Worm (Caenorhabditis elegans) whole organism, early embryonic: Measurements from ENCODE around the gene C14E2.4.

Source experiments
- B0310.2 ChIP-seq: sonication (generic microtip); optimal IDR thresholded peaks from 2 replicates; lab custom pipeline; 2016; ENCODE audit warnings: mild to moderate bottlenecking, missing genetic modification characterization, missing compliant biosample characterization
- F13C5.2 ChIP-seq: sonication (generic microtip); optimal IDR thresholded peaks from 2 replicates; lab custom pipeline; 2017; ENCODE audit warnings: mild to moderate bottlenecking, missing genetic modification characterization, inconsistent platforms, missing compliant biosample characterization
- aly-1 ChIP-seq: sonication (generic microtip); optimal IDR thresholded peaks from 2 replicates; lab custom pipeline; 2016; ENCODE audit warnings: missing genetic modification characterization, missing compliant biosample characterization
- ama-1 ChIP-seq: fragments of 150-350 bp; optimal IDR thresholded peaks from 2 replicates; lab custom pipeline; 2014
- ceh-13 ChIP-seq: fragments of 200-800 bp; sonication (Bioruptor generic); optimal IDR thresholded peaks from 2 replicates; lab custom pipeline; 2018; ENCODE audit warnings: mild to moderate bottlenecking, missing genetic modification characterization, missing compliant biosample characterization
- ceh-36 ChIP-seq: sonication (generic microtip); optimal IDR thresholded peaks from 2 replicates; lab custom pipeline; 2016; ENCODE audit warnings: missing genetic modification characterization, inconsistent platforms, missing compliant biosample characterization
- ets-7 ChIP-seq: sonication (generic microtip); optimal IDR thresholded peaks from 2 replicates; lab custom pipeline; 2016; ENCODE audit warnings: missing genotype, missing genetic modification characterization, missing compliant biosample characterization
- flt-1 ChIP-seq: fragments of 200-800 bp; sonication (Bioruptor generic); IDR thresholded peaks from 2 replicates; pipeline ENCODE4 v1.3.6; 2022; ENCODE audit warnings: missing genetic modification characterization, missing compliant biosample characterization
- hmbx-1 ChIP-seq: sonication (generic microtip); optimal IDR thresholded peaks from 2 replicates; lab custom pipeline; 2016; ENCODE audit warnings: mild to moderate bottlenecking, missing genetic modification characterization, missing compliant biosample characterization
- hmg-4 ChIP-seq: fragments of 200-800 bp; sonication (Bioruptor generic); optimal IDR thresholded peaks from 2 replicates; lab custom pipeline; 2018; ENCODE audit warnings: mild to moderate bottlenecking, missing genetic modification characterization, missing compliant biosample characterization
- hnd-1 ChIP-seq: sonication (generic microtip); optimal IDR thresholded peaks from 2 replicates; lab custom pipeline; 2016; ENCODE audit warnings: missing genetic modification characterization, missing compliant biosample characterization
- pes-1 ChIP-seq: fragments of 200-800 bp; sonication (Bioruptor generic); IDR thresholded peaks from 2 replicates; pipeline ENCODE4 v1.3.6; 2022; ENCODE audit warnings: missing genetic modification reagents, missing genetic modification characterization, missing compliant biosample characterization
- scrt-1 ChIP-seq: fragments of 200-800 bp; sonication (Bioruptor generic); IDR thresholded peaks from 2 replicates; pipeline ENCODE4 v1.3.6; 2022; ENCODE audit warnings: missing genetic modification characterization, missing compliant biosample characterization
- sea-1 ChIP-seq: fragments of 200-800 bp; sonication (Bioruptor generic); conservative IDR thresholded peaks from 2 replicates; pipeline ENCODE4 v1.3.6; 2022; ENCODE audit warnings: missing genetic modification characterization, missing compliant biosample characterization
- tbx-11 ChIP-seq: fragments of 200-800 bp; sonication (Bioruptor generic); IDR thresholded peaks from 2 replicates; pipeline ENCODE4 v1.3.6; 2022; ENCODE audit warnings: missing genetic modification characterization, missing compliant biosample characterization
- tbx-37 ChIP-seq: fragments of 200-800 bp; sonication (Bioruptor generic); conservative IDR thresholded peaks from 2 replicates; pipeline ENCODE4 v1.3.6; 2022; ENCODE audit warnings: missing genetic modification reagents, missing genetic modification characterization, missing compliant biosample characterization
- tra-4 ChIP-seq: sonication (generic microtip); optimal IDR thresholded peaks from 2 replicates; lab custom pipeline; 2017; ENCODE audit warnings: missing genetic modification characterization, missing compliant biosample characterization

C14E2.4 gene

DNA sequence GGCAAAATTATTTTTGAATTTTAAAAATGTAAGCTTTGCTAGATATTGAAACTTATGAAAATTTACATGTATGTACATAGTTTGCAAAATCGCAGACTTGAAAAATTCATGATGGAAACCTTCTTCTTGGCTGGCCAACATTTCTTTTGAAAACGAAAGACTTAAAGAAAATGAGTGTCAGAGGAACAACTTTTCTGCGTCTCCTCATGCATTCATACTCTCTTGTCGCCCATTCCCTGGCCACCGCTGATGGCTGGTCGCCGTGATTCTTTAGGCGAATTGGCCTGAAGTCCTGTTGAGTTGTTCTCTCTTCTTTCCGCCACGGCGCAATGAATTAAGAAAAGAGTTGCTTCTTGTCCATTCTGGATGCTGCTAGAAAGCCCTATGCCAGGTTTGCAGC is 25.1 kb downstream of the C14E2.4 start:
- no peak for TF ChIP-seq scrt-1
- TF ChIP-seq hmg-4 (GFP tag; lab: Kevin White, UChicago): no peak
- TF ChIP-seq hmbx-1: no peak
- TF ChIP-seq aly-1 (tag; lab: Kevin White, UChicago): no peak
- no peak for TF ChIP-seq ceh-13 (GFP tag; lab: Kevin White, UChicago)
- no peak for TF ChIP-seq pes-1 (GFP tag; lab: Robert Waterston, UW)

DNA sequence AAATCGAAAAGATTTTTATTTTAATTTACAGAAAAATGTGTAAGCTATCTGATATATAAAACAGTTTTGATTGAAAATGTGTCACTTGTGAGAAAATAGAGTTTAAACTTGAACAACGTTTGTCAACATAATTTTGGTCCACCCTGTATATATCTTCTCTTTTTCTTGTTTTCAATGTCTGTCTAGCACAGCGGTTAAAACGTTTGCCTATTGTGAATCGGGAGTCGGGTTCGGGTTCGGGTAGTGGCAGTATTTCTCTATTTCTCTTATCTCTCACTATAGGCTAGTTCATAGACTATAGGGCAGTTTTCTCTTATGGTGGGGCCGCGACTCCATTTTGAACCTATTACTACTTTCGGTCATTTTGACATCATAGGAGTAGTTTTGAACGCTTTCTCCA is 30.0 kb downstream of the C14E2.4 start:
- TF ChIP-seq tbx-11 (no peak), hnd-1 (tag; lab: Kevin White, UChicago) (no peak), tbx-37 (GFP tag; lab: Robert Waterston, UW) (no peak), ceh-13 (GFP tag; lab: Kevin White, UChicago) (no peak), F13C5.2 (tag; lab: Kevin White, UChicago) (no peak), hmg-4 (GFP tag; lab: Kevin White, UChicago) (no peak), scrt-1 (no peak), flt-1 (GFP tag; lab: Robert Waterston, UW) (no peak), ets-7 (tag; lab: Kevin White, UChicago) (no peak), hmbx-1 (no peak), tra-4 (tag; lab: Kevin White, UChicago) (no peak), pes-1 (GFP tag; lab: Robert Waterston, UW) (no peak), ceh-36 (no peak), aly-1 (tag; lab: Kevin White, UChicago) (no peak), ama-1 (lab: Kevin White, UChicago) (no peak), sea-1 (GFP tag; lab: Robert Waterston, UW) (no peak), B0310.2 (tag; lab: Kevin White, UChicago) (no peak)

DNA sequence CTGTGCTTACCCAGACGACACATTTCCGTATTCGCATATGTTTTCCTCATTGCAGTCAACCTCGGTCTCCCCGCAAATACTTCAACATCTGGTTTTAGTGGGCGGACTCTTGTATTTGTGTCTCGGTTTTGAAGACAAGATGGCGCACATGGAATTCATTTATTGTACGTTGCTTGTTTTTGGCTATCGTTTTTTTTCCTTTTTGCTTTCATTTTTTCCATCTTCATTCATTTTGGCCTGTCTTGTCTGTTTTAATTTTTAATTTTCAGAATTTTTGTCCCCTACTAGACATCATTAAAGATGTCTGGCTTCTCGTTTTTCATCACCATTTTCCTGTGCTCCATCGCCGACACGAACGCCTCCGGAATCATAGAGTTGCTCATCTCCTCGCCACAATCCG is 34.5 kb downstream of the C14E2.4 start, which contains the start of gene arg-1:
arg-1 (plus strand) TSS at position 301 of the 400 bp plus-strand sequence.
- TF ChIP-seq ceh-36: no peak
- TF ChIP-seq F13C5.2 (tag; lab: Kevin White, UChicago): no peak
- no peak for TF ChIP-seq ets-7 (tag; lab: Kevin White, UChicago)
- no peak for TF ChIP-seq tra-4 (tag; lab: Kevin White, UChicago)
- TF ChIP-seq tbx-37 (GFP tag; lab: Robert Waterston, UW): no peak
- no peak for TF ChIP-seq sea-1 (GFP tag; lab: Robert Waterston, UW)
- TF ChIP-seq B0310.2 (tag; lab: Kevin White, UChicago): no peak
- TF ChIP-seq hnd-1 (tag; lab: Kevin White, UChicago): no peak
- no peak for TF ChIP-seq pes-1 (GFP tag; lab: Robert Waterston, UW)
- TF ChIP-seq ceh-13 (GFP tag; lab: Kevin White, UChicago): no peak
- TF ChIP-seq aly-1 (tag; lab: Kevin White, UChicago): no peak
- TF ChIP-seq tbx-11: no peak
- no peak for TF ChIP-seq hmg-4 (GFP tag; lab: Kevin White, UChicago)
- TF ChIP-seq scrt-1: no peak
- TF ChIP-seq flt-1 (GFP tag; lab: Robert Waterston, UW): no peak

DNA sequence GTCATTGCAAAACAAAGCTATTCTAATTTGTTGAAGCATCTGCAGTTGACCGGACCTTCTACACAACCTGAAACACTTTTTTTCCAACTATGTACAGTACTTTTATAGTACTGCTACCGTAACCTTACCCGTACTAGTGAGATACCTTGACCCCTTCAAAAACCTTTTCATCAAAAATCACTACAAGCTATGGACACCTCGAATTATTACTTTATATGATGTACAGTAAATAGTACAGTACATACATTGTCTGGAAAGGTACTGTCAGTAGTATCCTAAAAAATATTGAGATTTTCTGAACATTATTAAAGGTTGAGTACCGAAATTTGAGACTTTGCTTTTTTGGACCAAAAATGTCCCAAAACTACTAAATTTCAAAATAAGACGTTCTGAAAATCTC is 35.4 kb downstream of the C14E2.4 start:
- TF ChIP-seq hnd-1 (tag; lab: Kevin White, UChicago) (no peak), ceh-13 (GFP tag; lab: Kevin White, UChicago) (no peak), tra-4 (tag; lab: Kevin White, UChicago) (no peak), tbx-11 (no peak)

- TF ChIP-seq ceh-13 (GFP tag; lab: Kevin White, UChicago): no peak
- no peak for TF ChIP-seq ets-7 (tag; lab: Kevin White, UChicago)
- no peak for TF ChIP-seq ama-1 (lab: Kevin White, UChicago)
- TF ChIP-seq hmbx-1: no peak
- TF ChIP-seq sea-1 (GFP tag; lab: Robert Waterston, UW): no peak
- TF ChIP-seq flt-1 (GFP tag; lab: Robert Waterston, UW): no peak
- TF ChIP-seq ceh-36: no peak
- no peak for TF ChIP-seq tra-4 (tag; lab: Kevin White, UChicago)
- TF ChIP-seq aly-1 (tag; lab: Kevin White, UChicago): no peak
- TF ChIP-seq hmg-4 (GFP tag; lab: Kevin White, UChicago): no peak
- no peak for TF ChIP-seq tbx-11
- TF ChIP-seq hnd-1 (tag; lab: Kevin White, UChicago): no peak
- no peak for TF ChIP-seq scrt-1
- no peak for TF ChIP-seq tbx-37 (GFP tag; lab: Robert Waterston, UW)
- TF ChIP-seq pes-1 (GFP tag; lab: Robert Waterston, UW): no peak
- TF ChIP-seq F13C5.2 (tag; lab: Kevin White, UChicago): no peak
Measured at ce11 chrX:1777988-1778387, 43.1 kb downstream of the C14E2.4 start, which contains the start of gene elc-2. elc-2 (minus strand) TSS chrX:1778088.

DNA sequence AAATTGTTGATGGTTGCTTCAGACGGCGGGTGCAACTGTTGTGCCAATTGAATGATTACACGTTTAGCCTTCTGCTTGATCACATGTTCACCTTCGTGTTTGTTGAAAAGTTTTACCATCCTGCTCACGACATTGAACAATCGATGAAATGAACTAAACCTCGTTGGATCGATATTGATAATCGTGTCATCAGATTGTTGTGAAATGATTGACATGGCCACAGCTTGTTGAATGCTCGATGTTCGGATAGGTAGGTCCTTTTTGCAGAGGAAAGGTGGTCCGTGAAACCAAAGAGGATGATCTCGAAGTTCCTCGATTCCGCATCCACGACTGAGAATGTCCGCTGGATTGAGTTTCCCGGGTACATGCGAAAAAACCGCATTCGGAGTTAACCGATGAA is 51.5 kb downstream of the C14E2.4 start:
- TF ChIP-seq scrt-1 (no peak), ets-7 (tag; lab: Kevin White, UChicago) (no peak), hmg-4 (GFP tag; lab: Kevin White, UChicago) (no peak), ceh-36 (no peak), tbx-11 (no peak), F13C5.2 (tag; lab: Kevin White, UChicago) (no peak), ama-1 (lab: Kevin White, UChicago) (no peak), hnd-1 (tag; lab: Kevin White, UChicago) (no peak), B0310.2 (tag; lab: Kevin White, UChicago) (no peak), tra-4 (tag; lab: Kevin White, UChicago) (no peak)
